Worm (Caenorhabditis elegans) whole organism, L4 larva: ENCODE results near the gene R09E12.9.

Experiments used
- D1046.2 ChIP-seq: fragments of 200-800 bp; sonication (Bioruptor generic); IDR thresholded peaks from 2 replicates; pipeline ENCODE4 v1.3.6; 2022; ENCODE audit warnings: missing genetic modification characterization, missing compliant biosample characterization
- F26F4.8 ChIP-seq: fragments of 200-800 bp; sonication (Bioruptor generic); conservative IDR thresholded peaks from 2 replicates; pipeline ENCODE4 v1.3.6; 2022; ENCODE audit warnings: missing genetic modification characterization, missing compliant biosample characterization
- F49E8.2 ChIP-seq: sonication (generic microtip); optimal IDR thresholded peaks from 2 replicates; lab custom pipeline; 2016; ENCODE audit warnings: missing compliant biosample characterization, mild to moderate bottlenecking, missing genetic modification characterization, borderline replicate concordance
- ZK546.5 ChIP-seq, 2 experiments: sonication (generic microtip); optimal IDR thresholded peaks; 2 replicates each; lab custom pipeline; 2017; ENCODE audit warnings: missing biosample characterization in 2 of 2, missing genetic modification characterization in 2 of 2
- aha-1 ChIP-seq: fragments of 150-350 bp; peaks from one replicate; lab custom pipeline; 2014; ENCODE audit warnings: missing biosample characterization, missing genetic modification characterization
- aly-2 ChIP-seq: sonication (generic microtip); optimal IDR thresholded peaks from 2 replicates; lab custom pipeline; 2018; ENCODE audit warnings: missing biosample characterization, missing genetic modification characterization
- ceh-32 ChIP-seq: sonication (generic microtip); optimal IDR thresholded peaks from 2 replicates; lab custom pipeline; 2016; ENCODE audit warnings: mild to moderate bottlenecking, missing genetic modification characterization, missing compliant biosample characterization; ENCODE audit not compliant: poor library complexity
- daf-12 ChIP-seq: fragments of 150-350 bp; optimal IDR thresholded peaks from 2 replicates; lab custom pipeline; 2014; ENCODE audit warnings: missing biosample characterization, missing genetic modification reagents, missing genetic modification characterization
- daf-16 ChIP-seq, 3 experiments: sonication (generic microtip); optimal IDR thresholded peaks; 2 replicates each; lab custom pipeline; 2016 to 2017; ENCODE audit warnings: missing genetic modification characterization in 3 of 3, missing genetic modification reagents in 3 of 3, mild to moderate bottlenecking in 2 of 3, missing compliant biosample characterization in 2 of 3, missing biosample characterization in 1 of 3, moderate library complexity in 1 of 3
- daf-19 ChIP-seq: fragments of 200-800 bp; sonication (Bioruptor generic); conservative IDR thresholded peaks from 2 replicates; pipeline ENCODE4 v1.3.6; 2022; ENCODE audit warnings: missing genetic modification characterization, missing compliant biosample characterization
- daf-8 ChIP-seq: fragments of 200-800 bp; sonication (Bioruptor generic); IDR thresholded peaks from 2 replicates; pipeline ENCODE4 v1.3.6; 2022; ENCODE audit warnings: missing genetic modification characterization, missing compliant biosample characterization
- dmd-6 ChIP-seq: fragments of 200-800 bp; sonication (Bioruptor generic); IDR thresholded peaks from 2 replicates; pipeline ENCODE4 v1.3.6; 2022; ENCODE audit warnings: missing genetic modification reagents, missing genetic modification characterization, missing compliant biosample characterization
- dmd-8 ChIP-seq: fragments of 200-800 bp; sonication (Bioruptor generic); IDR thresholded peaks from 2 replicates; pipeline ENCODE4 v1.3.6; 2022; ENCODE audit warnings: missing genetic modification characterization, missing compliant biosample characterization
- egl-43 ChIP-seq: fragments of 200-800 bp; sonication (Bioruptor generic); IDR thresholded peaks from 2 replicates; pipeline ENCODE4 v1.3.6; 2022; ENCODE audit warnings: missing genetic modification reagents, missing genetic modification characterization, missing compliant biosample characterization
- fos-1 ChIP-seq: fragments of 150-350 bp; optimal IDR thresholded peaks from 2 replicates; lab custom pipeline; 2014; ENCODE audit warnings: missing biosample characterization, missing genetic modification characterization
- hif-1 ChIP-seq, 2 experiments: sonication (generic microtip); optimal IDR thresholded peaks; 2 replicates each; lab custom pipeline; 2016 to 2017; ENCODE audit warnings: missing compliant biosample characterization in 2 of 2, missing genetic modification characterization in 2 of 2, missing genetic modification reagents in 2 of 2, missing genotype in 2 of 2, mild to moderate bottlenecking in 1 of 2
- lim-7 ChIP-seq: fragments of 200-800 bp; sonication (Bioruptor generic); IDR thresholded peaks from 2 replicates; pipeline ENCODE4 v1.3.6; 2022; ENCODE audit warnings: missing genetic modification characterization, missing compliant biosample characterization
- mep-1 ChIP-seq: fragments of 150-350 bp; sonication (generic microtip); optimal IDR thresholded peaks from 3 replicates; lab custom pipeline; 2014; ENCODE audit warnings: missing biosample characterization, missing genetic modification characterization
- mes-2 ChIP-seq: sonication (generic microtip); optimal IDR thresholded peaks from 2 replicates; lab custom pipeline; 2016; ENCODE audit warnings: missing genotype, mild to moderate bottlenecking, missing genetic modification characterization, missing compliant biosample characterization; ENCODE audit not compliant: poor library complexity, severe bottlenecking
- mxl-3 ChIP-seq: fragments of 200-800 bp; sonication (Bioruptor generic); optimal IDR thresholded peaks from 2 replicates; lab custom pipeline; 2018; ENCODE audit warnings: mild to moderate bottlenecking, missing genetic modification characterization, missing compliant biosample characterization
- nhr-111 ChIP-seq: fragments of 200-800 bp; sonication (Bioruptor generic); optimal IDR thresholded peaks from 2 replicates; lab custom pipeline; 2018; ENCODE audit warnings: mild to moderate bottlenecking, missing genetic modification characterization, missing compliant biosample characterization
- nhr-76 ChIP-seq: fragments of 150-350 bp; optimal IDR thresholded peaks from 2 replicates; lab custom pipeline; 2014; ENCODE audit warnings: missing biosample characterization, missing genetic modification characterization
- nhr-77 ChIP-seq: fragments of 150-350 bp; optimal IDR thresholded peaks from 2 replicates; lab custom pipeline; 2014; ENCODE audit warnings: missing biosample characterization, missing genetic modification characterization
- saeg-2 ChIP-seq: fragments of 200-800 bp; sonication (Bioruptor generic); IDR thresholded peaks from 2 replicates; pipeline ENCODE4 v1.3.6; 2022; ENCODE audit warnings: missing genetic modification reagents, missing genetic modification characterization, missing compliant biosample characterization
- snpc-1.2 ChIP-seq: fragments of 200-800 bp; sonication (Bioruptor generic); IDR thresholded peaks from 2 replicates; pipeline ENCODE4 v1.3.6; 2022; ENCODE audit warnings: missing genetic modification reagents, missing genetic modification characterization, missing compliant biosample characterization
- snpc-4 ChIP-seq: fragments of 150-350 bp; optimal IDR thresholded peaks from 2 replicates; lab custom pipeline; 2014; ENCODE audit warnings: missing biosample characterization, missing genetic modification characterization
- spr-1 ChIP-seq: sonication (generic microtip); optimal IDR thresholded peaks from 2 replicates; lab custom pipeline; 2016; ENCODE audit warnings: mild to moderate bottlenecking, missing genetic modification characterization, missing compliant biosample characterization
- unc-62 ChIP-seq, 3 experiments: fragments of 150-350 bp in 1 of 3; sonication (generic microtip); optimal IDR thresholded peaks in 2 of 3; peaks in 1 of 3; 1 replicate in 1 of 3; 2 replicates in 2 of 3; lab custom pipeline; 2014 to 2017; ENCODE audit warnings: missing biosample characterization in 3 of 3, missing genetic modification characterization in 3 of 3, missing genetic modification reagents in 3 of 3, missing genotype in 1 of 3
- zag-1 ChIP-seq: fragments of 150-350 bp; optimal IDR thresholded peaks from 2 replicates; lab custom pipeline; 2014; ENCODE audit warnings: missing biosample characterization, missing genetic modification characterization
- zfp-2 ChIP-seq: sonication (generic microtip); optimal IDR thresholded peaks from 2 replicates; lab custom pipeline; 2016; ENCODE audit warnings: mild to moderate bottlenecking, missing genetic modification characterization, missing compliant biosample characterization
- zfp-3 ChIP-seq: fragments of 200-800 bp; sonication (Bioruptor generic); conservative IDR thresholded peaks from 2 replicates; pipeline ENCODE4 v1.3.6; 2022; ENCODE audit warnings: missing genetic modification reagents, missing genetic modification characterization, missing compliant biosample characterization
- zip-11 ChIP-seq: fragments of 200-800 bp; sonication (Bioruptor generic); IDR thresholded peaks from 2 replicates; pipeline ENCODE4 v1.3.6; 2022; ENCODE audit warnings: missing genetic modification characterization, missing compliant biosample characterization
- ztf-11 ChIP-seq: fragments of 150-350 bp; optimal IDR thresholded peaks from 2 replicates; lab custom pipeline; 2014; ENCODE audit warnings: missing biosample characterization, missing genetic modification characterization

The R09E12.9 gene

DNA sequence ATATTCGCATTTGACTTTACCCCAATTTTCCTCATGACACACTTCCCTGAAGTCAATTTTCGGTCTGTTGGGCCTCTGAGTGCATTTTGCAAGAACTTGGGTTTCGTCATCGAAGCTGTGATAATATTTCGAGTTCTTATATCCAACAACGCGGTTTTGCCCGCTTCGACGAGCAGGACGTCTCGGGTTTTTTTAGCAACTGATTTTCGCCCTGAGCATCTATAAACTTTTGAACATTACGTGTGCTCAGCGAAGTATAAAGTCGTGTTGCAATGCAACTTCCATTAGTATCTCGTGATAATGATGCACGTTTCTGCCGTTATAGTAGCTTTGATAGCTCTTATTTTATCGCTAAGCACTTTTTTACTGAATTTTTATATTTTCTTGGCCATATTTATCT is 2.6 kb downstream of the R09E12.9 start, which contains the start of gene srbc-60 (continued):
- TF ChIP-seq snpc-4 (tag; lab: Kevin White, UChicago): no peak
- TF ChIP-seq, all 104 proteins: peak for 0

DNA sequence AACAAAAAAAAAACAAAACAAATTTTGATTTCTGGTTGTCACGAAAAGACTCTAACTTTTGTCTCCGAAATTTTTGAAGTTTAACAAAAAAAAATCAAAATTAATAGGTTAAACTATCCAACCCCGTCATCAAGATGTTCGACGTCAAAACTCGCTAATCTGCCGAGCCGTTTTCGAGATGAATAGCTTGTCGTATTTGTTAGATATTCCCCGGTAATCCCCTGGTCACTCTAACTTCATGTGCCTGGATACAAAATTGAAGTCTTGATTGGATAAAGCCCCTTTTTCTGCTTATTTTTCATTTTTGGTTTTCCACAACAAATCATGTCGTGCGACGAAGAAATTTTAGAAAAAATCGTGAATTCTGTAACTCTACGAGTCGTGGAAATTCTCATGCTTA is 5.0 kb downstream of the R09E12.9 start, which contains the start of gene srab-16:
Gene srab-16, plus strand, starts transcription at position 301 of the 400 bp plus-strand sequence.
- TF ChIP-seq mep-1 (tag; lab: Kevin White, UChicago) (no peak), D1046.2 (GFP tag; lab: Robert Waterston, UW) (no peak), dmd-6 (no peak), zfp-3 (GFP tag; lab: Robert Waterston, UW) (no peak), spr-1 (tag; lab: Kevin White, UChicago) (no peak)
- TF ChIP-seq, all 104 proteins: peak for 0

DNA sequence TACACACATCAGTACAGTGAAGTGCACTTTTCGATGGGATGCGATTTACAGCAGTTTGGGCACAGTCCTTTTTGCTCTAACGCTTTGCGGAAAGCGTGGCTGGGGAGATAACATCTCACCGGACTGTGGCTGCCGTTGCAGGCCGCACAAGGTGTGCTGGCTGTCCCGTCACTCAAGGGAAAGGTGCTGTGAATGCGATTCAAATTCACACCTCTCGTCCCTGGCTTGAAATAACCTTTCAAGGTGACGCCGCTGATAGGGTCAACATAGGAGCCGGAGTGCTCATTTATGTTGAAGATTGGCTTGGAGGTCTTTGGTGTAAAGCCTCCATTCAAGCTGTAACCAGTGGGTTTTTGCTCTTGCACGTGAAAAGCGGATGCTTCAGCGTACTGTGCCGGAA is 16.7 kb downstream of the R09E12.9 start:
- peak; percentile 81 for TF ChIP-seq aha-1 (tag; lab: Kevin White, UChicago)
- no peak for TF ChIP-seq dmd-8
- no peak for TF ChIP-seq unc-62 (GFP tag; optimal IDR thresholded peaks at IDR 0.05 in 1 of 2; lab: Kevin White, UChicago)
- no peak for TF ChIP-seq unc-62 (tag; optimal IDR thresholded peaks at IDR 0.05; lab: Kevin White, UChicago)
- no peak for TF ChIP-seq ztf-11

ce11 chrV:797241-797640 is 19.8 kb downstream of the R09E12.9 start:
- no peak for TF ChIP-seq daf-19
- no peak for TF ChIP-seq F49E8.2 (tag; lab: Kevin White, UChicago)
- TF ChIP-seq zag-1 (tag; lab: Kevin White, UChicago): no peak
- no peak for TF ChIP-seq zfp-2 (tag; lab: Kevin White, UChicago)

- TF ChIP-seq daf-12 (no peak), mep-1 (tag; lab: Kevin White, UChicago) (no peak), F26F4.8 (GFP tag; lab: Robert Waterston, UW) (no peak), egl-43 (GFP tag; lab: Robert Waterston, UW) (no peak), zag-1 (tag; lab: Kevin White, UChicago) (no peak), mes-2 (tag; lab: Kevin White, UChicago) (no peak), daf-8 (no peak), ceh-32 (no peak), nhr-111 (GFP tag; lab: Kevin White, UChicago) (no peak), saeg-2 (GFP tag; lab: Robert Waterston, UW) (no peak), aly-2 (tag; lab: Kevin White, UChicago) (no peak), zip-11 (GFP tag; lab: Robert Waterston, UW) (no peak), fos-1 (tag; lab: Kevin White, UChicago) (no peak), hif-1 (tag; optimal IDR thresholded peaks at IDR 0.05; lab: Kevin White, UChicago) (no peak), nhr-76 (no peak), nhr-77 (tag; lab: Kevin White, UChicago) (no peak), mxl-3 (GFP tag; lab: Kevin White, UChicago) (no peak), ZK546.5 (tag; optimal IDR thresholded peaks at IDR 0.05; lab: Kevin White, UChicago) (no peak)
Measured at ce11 chrV:800271-800670, 22.9 kb downstream of the R09E12.9 start.

- no peak for TF ChIP-seq lim-7
- peak; percentile 94 for TF ChIP-seq aha-1 (tag; lab: Kevin White, UChicago)
- TF ChIP-seq daf-16 (GFP tag; optimal IDR thresholded peaks at IDR 0.05; lab: Kevin White, UChicago): no peak
- TF ChIP-seq daf-16 (tag; optimal IDR thresholded peaks at IDR 0.05; lab: Kevin White, UChicago): no peak
- TF ChIP-seq snpc-1.2 (GFP tag; lab: Robert Waterston, UW): no peak
Measured at ce11 chrV:801555-802060, 24.2 kb downstream of the R09E12.9 start.
